Fruit fly (Drosophila melanogaster) whole organism, wandering third instar larva: ENCODE measurements around the gene Uros1.

ENCODE experiments used
- Abd-B ChIP-seq: fragments of >200 bp; optimal IDR thresholded peaks from 2 replicates; lab custom pipeline; 2017; ENCODE audit warnings: missing biosample characterization, missing genetic modification characterization
- Hnf4 ChIP-seq: fragments of 200-800 bp; sonication (Bioruptor generic); optimal IDR thresholded peaks from 2 replicates; lab custom pipeline; 2016; ENCODE audit warnings: missing biosample characterization, mild to moderate bottlenecking, missing genetic modification characterization
- Hr78 ChIP-seq: fragments of >200 bp; optimal IDR thresholded peaks from 2 replicates; lab custom pipeline; 2017; ENCODE audit warnings: missing biosample characterization, missing genetic modification characterization
- Sp1 ChIP-seq: fragments of 200-800 bp; sonication (Bioruptor generic); optimal IDR thresholded peaks from 3 replicates; lab custom pipeline; 2019; ENCODE audit warnings: missing biosample characterization, mild to moderate bottlenecking, missing genetic modification characterization, moderate library complexity
- dmrt93B ChIP-seq: fragments of 200-800 bp; sonication (Bioruptor generic); optimal IDR thresholded peaks from 2 replicates; lab custom pipeline; 2018; ENCODE audit warnings: missing biosample characterization, mild to moderate bottlenecking, missing genetic modification characterization
- fru ChIP-seq: fragments of 200-800 bp; sonication (Bioruptor generic); optimal IDR thresholded peaks from 3 replicates; lab custom pipeline; 2016; ENCODE audit warnings: missing biosample characterization, mild to moderate bottlenecking, missing genetic modification characterization
- h ChIP-seq: fragments of 200-800 bp; sonication (Bioruptor generic); optimal IDR thresholded peaks from 3 replicates; lab custom pipeline; 2016; ENCODE audit warnings: missing biosample characterization, mild to moderate bottlenecking, missing genetic modification characterization
- jim ChIP-seq: fragments of 175-275, 200-325 bp; sonication (Bioruptor generic); optimal IDR thresholded peaks from 2 replicates; lab custom pipeline; 2016; ENCODE audit warnings: missing biosample characterization, mild to moderate bottlenecking, missing genetic modification characterization
- lola ChIP-seq: fragments of >200 bp; optimal IDR thresholded peaks from 2 replicates; lab custom pipeline; 2017; ENCODE audit warnings: missing biosample characterization, missing genetic modification characterization
- psq ChIP-seq: fragments of 200-800 bp; sonication (Bioruptor generic); optimal IDR thresholded peaks from 3 replicates; lab custom pipeline; 2017; ENCODE audit warnings: missing biosample characterization, mild to moderate bottlenecking, missing genetic modification characterization, moderate library complexity

- TF ChIP-seq Sp1 (GFP tag; lab: Kevin White, UChicago) (no peak), dmrt93B (no peak), fru (GFP tag; lab: Kevin White, UChicago) (no peak), h (no peak), psq (GFP tag; lab: Kevin White, UChicago) (no peak), Hr78 (GFP tag; lab: Kevin White, UChicago) (no peak), Hnf4 (no peak), jim (GFP tag; lab: Kevin White, UChicago) (no peak), lola (GFP tag; lab: Kevin White, UChicago) (no peak), Abd-B (no peak)
Observed at dm6 chrX:8883954-8884353, 16.1 kb downstream of the Uros1 start.
